Fruit fly (Drosophila melanogaster) whole organism, embryonic: ENCODE measurements around the gene CG31883.

Experiments used
- CG10654 ChIP-seq: fragments of 200-800 bp; sonication (Bioruptor generic); optimal IDR thresholded peaks from 2 replicates; lab custom pipeline; 2016; ENCODE audit warnings: missing biosample characterization, missing genetic modification characterization
- Dfd ChIP-seq, 2 experiments: fragments of >200 bp; optimal IDR thresholded peaks; 2 replicates each; lab custom pipeline; 2017; ENCODE audit warnings: missing biosample characterization in 2 of 2, missing genetic modification characterization in 2 of 2
- Nf-YC ChIP-seq: fragments of 200-800 bp; optimal IDR thresholded peaks from 3 replicates; lab custom pipeline; 2019; ENCODE audit warnings: missing biosample characterization, mild to moderate bottlenecking, missing genetic modification characterization, moderate library complexity
- Sox102F ChIP-seq: fragments of 200-800 bp; sonication (Bioruptor generic); optimal IDR thresholded peaks from 2 replicates; lab custom pipeline; 2018; ENCODE audit warnings: missing biosample characterization, mild to moderate bottlenecking, missing genetic modification characterization, moderate library complexity
- nerfin-1 ChIP-seq: fragments of 200-800 bp; sonication (Bioruptor generic); optimal IDR thresholded peaks from 3 replicates; lab custom pipeline; 2019; ENCODE audit warnings: missing biosample characterization, mild to moderate bottlenecking, missing genetic modification characterization, moderate library complexity
- slbo ChIP-seq: fragments of 200-800 bp; sonication (Bioruptor generic); IDR thresholded peaks from 2 replicates; pipeline ENCODE4 v1.3.6; 2022; ENCODE audit warnings: missing biosample characterization, missing genetic modification characterization
- usp ChIP-seq: fragments of >200 bp; optimal IDR thresholded peaks from 2 replicates; lab custom pipeline; 2017; ENCODE audit warnings: missing biosample characterization, missing genetic modification characterization

DNA sequence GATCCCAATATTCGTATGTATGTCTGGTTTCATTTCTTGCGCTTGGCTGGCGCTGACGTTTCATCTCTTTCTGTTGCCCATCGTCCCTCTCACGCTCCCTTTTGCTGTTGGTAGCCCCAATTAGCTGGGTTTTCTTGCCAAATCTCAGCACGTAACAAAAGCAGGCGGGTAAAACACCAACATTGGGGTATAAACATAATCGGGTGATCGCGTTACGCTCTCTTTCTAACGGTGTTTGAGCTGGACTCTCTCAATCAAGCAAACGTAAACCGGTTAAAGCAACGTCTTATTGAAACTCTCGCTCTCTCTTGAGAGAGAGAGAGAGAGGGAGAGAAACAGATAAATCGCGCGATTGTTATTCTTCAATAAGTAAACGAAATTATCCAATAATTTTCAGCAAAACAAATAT lies 5.5 kb upstream of the CG31883 start:
- no peak for TF ChIP-seq usp (GFP tag; lab: Kevin White, UChicago)
- no peak for TF ChIP-seq Nf-YC
- no peak for TF ChIP-seq Dfd (GFP tag; optimal IDR thresholded peaks at IDR 0.05; lab: Kevin White, UChicago)
- TF ChIP-seq Sox102F (GFP tag; lab: Kevin White, UChicago) = no peak
- TF ChIP-seq slbo = no peak
- TF ChIP-seq nerfin-1 = no peak
- TF ChIP-seq CG10654 = no peak
